Worm (Caenorhabditis elegans) whole organism, L1 larva: Measurements from ENCODE around the gene C45G9.5.
A peak's percentile ranks its signal among the peaks of the same experiment; 100 is the strongest.

Experiments used
- C04F5.9 ChIP-seq: sonication (generic microtip); optimal IDR thresholded peaks from 2 replicates; lab custom pipeline; 2016; ENCODE audit warnings: missing genetic modification characterization, missing compliant biosample characterization
- aha-1 ChIP-seq: fragments of 150-350 bp; optimal IDR thresholded peaks from 2 replicates; lab custom pipeline; 2014; ENCODE audit warnings: missing biosample characterization, missing genetic modification characterization
- aly-2 ChIP-seq: fragments of 150-350 bp; optimal IDR thresholded peaks from 2 replicates; lab custom pipeline; 2014; ENCODE audit warnings: missing biosample characterization, missing genetic modification characterization
- ama-1 ChIP-seq: fragments of 150-350 bp; optimal IDR thresholded peaks from 2 replicates; lab custom pipeline; 2014
- ceh-8 ChIP-seq: fragments of 200-800 bp; sonication (Bioruptor generic); optimal IDR thresholded peaks from 2 replicates; lab custom pipeline; 2018; ENCODE audit warnings: mild to moderate bottlenecking, missing genetic modification characterization, moderate library complexity, missing compliant biosample characterization
- ceh-82 ChIP-seq, 3 experiments: fragments of 150-350 bp in 1 of 3; sonication (generic microtip) in 2 of 3; optimal IDR thresholded peaks; 2 replicates each; lab custom pipeline; 2014 to 2017; ENCODE audit warnings: missing biosample characterization in 3 of 3, missing genetic modification characterization in 3 of 3
- ceh-88 ChIP-seq: fragments of 200-800 bp; sonication (Bioruptor generic); IDR thresholded peaks from 2 replicates; pipeline ENCODE4 v1.3.6; 2022; ENCODE audit warnings: missing genetic modification characterization, missing compliant biosample characterization
- ces-1 ChIP-seq: fragments of 150-350 bp; optimal IDR thresholded peaks from 2 replicates; lab custom pipeline; 2014; ENCODE audit warnings: missing biosample characterization, missing genetic modification reagents, missing genetic modification characterization
- dsc-1 ChIP-seq: sonication (generic microtip); optimal IDR thresholded peaks from 2 replicates; lab custom pipeline; 2016; ENCODE audit warnings: mild to moderate bottlenecking, missing genetic modification characterization, missing compliant biosample characterization
- efl-1 ChIP-seq, 4 experiments: fragments of 150-350 bp; optimal IDR thresholded peaks in 3 of 4; peaks in 1 of 4; 1 replicate in 1 of 4; 2 replicates in 3 of 4; lab custom pipeline; 2014; ENCODE audit warnings: missing biosample characterization in 2 of 4, missing genetic modification characterization in 2 of 4, missing genetic modification reagents in 2 of 4
- efl-3 ChIP-seq: fragments of 200-800 bp; sonication (Bioruptor generic); optimal IDR thresholded peaks from 2 replicates; lab custom pipeline; 2018; ENCODE audit warnings: mild to moderate bottlenecking, missing genetic modification characterization, missing compliant biosample characterization
- egl-13 ChIP-seq: sonication (generic microtip); optimal IDR thresholded peaks from 2 replicates; lab custom pipeline; 2016; ENCODE audit warnings: missing genotype, missing genetic modification reagents, missing genetic modification characterization, missing compliant biosample characterization
- elt-2 ChIP-seq: sonication (generic microtip); optimal IDR thresholded peaks from 2 replicates; lab custom pipeline; 2016; ENCODE audit warnings: missing genetic modification characterization, mild to moderate bottlenecking, inconsistent platforms, missing compliant biosample characterization, missing genetic modification reagents
- elt-3 ChIP-seq, 6 experiments: fragments of 150-350 bp in 1 of 6; sonication (generic microtip); optimal IDR thresholded peaks; 2 replicates each; lab custom pipeline; 2017 to 2018; ENCODE audit warnings: missing biosample characterization in 6 of 6, missing genetic modification characterization in 6 of 6, inconsistent platforms in 1 of 6
- ets-5 ChIP-seq: fragments of 200-800 bp; sonication (Bioruptor generic); IDR thresholded peaks from 2 replicates; pipeline ENCODE4 v1.3.6; 2022; ENCODE audit warnings: missing genetic modification characterization, missing compliant biosample characterization
- fos-1 ChIP-seq: fragments of 150-350 bp; optimal IDR thresholded peaks from 2 replicates; lab custom pipeline; 2014; ENCODE audit warnings: missing biosample characterization, missing genetic modification characterization
- grh-1 ChIP-seq: fragments of 200-800 bp; sonication (Bioruptor generic); IDR thresholded peaks from 2 replicates; pipeline ENCODE4 v1.3.6; 2022; ENCODE audit warnings: missing genetic modification reagents, missing genetic modification characterization, missing compliant biosample characterization
- hpl-2 ChIP-seq: fragments of 150-350 bp; optimal IDR thresholded peaks from 2 replicates; lab custom pipeline; 2014; ENCODE audit warnings: missing biosample characterization, missing genetic modification reagents, missing genetic modification characterization
- lin-14 ChIP-seq: fragments of 200-800 bp; sonication (Bioruptor generic); optimal IDR thresholded peaks from 2 replicates; lab custom pipeline; 2018; ENCODE audit warnings: mild to moderate bottlenecking, missing genetic modification characterization, moderate library complexity, missing compliant biosample characterization
- lin-15B ChIP-seq: fragments of 150-350 bp; sonication (generic microtip); optimal IDR thresholded peaks from 3 replicates; lab custom pipeline; 2014; ENCODE audit warnings: missing biosample characterization, missing genetic modification characterization
- lin-35 ChIP-seq, 2 experiments: fragments of 150-350 bp; optimal IDR thresholded peaks; 2 replicates each; lab custom pipeline; 2014; ENCODE audit warnings: missing biosample characterization in 2 of 2, missing genetic modification characterization in 2 of 2, missing genetic modification reagents in 2 of 2
- lir-3 ChIP-seq: sonication (generic microtip); optimal IDR thresholded peaks from 2 replicates; lab custom pipeline; 2016; ENCODE audit warnings: mild to moderate bottlenecking, missing genetic modification characterization, moderate library complexity, missing compliant biosample characterization; ENCODE audit not compliant: poor library complexity
- mdl-1 ChIP-seq, 2 experiments: fragments of 150-350 bp; optimal IDR thresholded peaks; 2 replicates each; lab custom pipeline; 2014 to 2017; ENCODE audit warnings: missing biosample characterization in 2 of 2, missing genetic modification characterization in 2 of 2, inconsistent platforms in 1 of 2
- mep-1 ChIP-seq: fragments of 150-350 bp; optimal IDR thresholded peaks from 2 replicates; lab custom pipeline; 2014; ENCODE audit warnings: missing biosample characterization, missing genetic modification characterization
- nhr-20 ChIP-seq: sonication (generic microtip); optimal IDR thresholded peaks from 2 replicates; lab custom pipeline; 2016; ENCODE audit warnings: mild to moderate bottlenecking, missing genetic modification characterization, missing compliant biosample characterization
- nhr-47 ChIP-seq: sonication (generic microtip); optimal IDR thresholded peaks from 2 replicates; lab custom pipeline; 2016; ENCODE audit warnings: mild to moderate bottlenecking, missing genetic modification characterization, moderate library complexity, missing compliant biosample characterization
- nhr-77 ChIP-seq: fragments of 150-350 bp; optimal IDR thresholded peaks from 2 replicates; lab custom pipeline; 2014; ENCODE audit warnings: missing biosample characterization, missing genetic modification characterization
- nhr-85 ChIP-seq: sonication (generic microtip); peaks from one replicate; lab custom pipeline; 2016; ENCODE audit warnings: missing genetic modification characterization, inconsistent platforms, missing compliant biosample characterization
- pax-3 ChIP-seq: fragments of 200-800 bp; sonication (Bioruptor generic); optimal IDR thresholded peaks from 2 replicates; lab custom pipeline; 2018; ENCODE audit warnings: mild to moderate bottlenecking, missing genetic modification characterization, moderate library complexity, missing compliant biosample characterization
- pqm-1 ChIP-seq: sonication (generic microtip); optimal IDR thresholded peaks from 3 replicates; lab custom pipeline; 2017; ENCODE audit warnings: missing biosample characterization, missing genetic modification characterization
- rnt-1 ChIP-seq: sonication (generic microtip); optimal IDR thresholded peaks from 2 replicates; lab custom pipeline; 2016; ENCODE audit warnings: mild to moderate bottlenecking, missing genetic modification characterization, moderate library complexity, missing compliant biosample characterization
- skn-1 ChIP-seq: fragments of 150-350 bp; optimal IDR thresholded peaks from 2 replicates; lab custom pipeline; 2014; ENCODE audit warnings: missing biosample characterization, missing genetic modification characterization
- snpc-4 ChIP-seq: fragments of 150-350 bp; optimal IDR thresholded peaks from 2 replicates; lab custom pipeline; 2014; ENCODE audit warnings: missing biosample characterization, missing genetic modification characterization
- snu-23 ChIP-seq: sonication (generic microtip); optimal IDR thresholded peaks from 2 replicates; lab custom pipeline; 2016; ENCODE audit warnings: missing genetic modification characterization, missing compliant biosample characterization
- sox-4 ChIP-seq: sonication (generic microtip); optimal IDR thresholded peaks from 2 replicates; lab custom pipeline; 2016; ENCODE audit warnings: missing genetic modification characterization, missing compliant biosample characterization
- sup-37 ChIP-seq: fragments of 200-800 bp; sonication (Bioruptor generic); optimal IDR thresholded peaks from 2 replicates; lab custom pipeline; 2018; ENCODE audit warnings: mild to moderate bottlenecking, missing genetic modification characterization, missing compliant biosample characterization
- swsn-7 ChIP-seq: sonication (generic microtip); optimal IDR thresholded peaks from 2 replicates; lab custom pipeline; 2016; ENCODE audit warnings: missing genetic modification characterization, missing compliant biosample characterization
- tbx-2 ChIP-seq: sonication (generic microtip); optimal IDR thresholded peaks from 2 replicates; lab custom pipeline; 2016; ENCODE audit warnings: missing genetic modification characterization, missing compliant biosample characterization
- unc-130 ChIP-seq: fragments of 150-350 bp; optimal IDR thresholded peaks from 2 replicates; lab custom pipeline; 2017; ENCODE audit warnings: missing biosample characterization, missing genetic modification characterization, inconsistent platforms
- unc-62 ChIP-seq: fragments of 150-350 bp; optimal IDR thresholded peaks from 2 replicates; lab custom pipeline; 2014; ENCODE audit warnings: missing biosample characterization, missing genetic modification reagents, missing genetic modification characterization
- xbp-1 ChIP-seq: sonication (generic microtip); optimal IDR thresholded peaks from 2 replicates; lab custom pipeline; 2016; ENCODE audit warnings: missing genetic modification characterization, missing compliant biosample characterization
- ztf-11 ChIP-seq, 2 experiments: sonication (generic microtip); optimal IDR thresholded peaks; 2 replicates each; lab custom pipeline; 2016 to 2017; ENCODE audit warnings: missing genetic modification characterization in 2 of 2, missing biosample characterization in 1 of 2, missing compliant biosample characterization in 1 of 2
- ztf-4 ChIP-seq: fragments of 150-350 bp; optimal IDR thresholded peaks from 2 replicates; lab custom pipeline; 2014; ENCODE audit warnings: missing biosample characterization, missing genetic modification characterization

The C45G9.5 gene

DNA sequence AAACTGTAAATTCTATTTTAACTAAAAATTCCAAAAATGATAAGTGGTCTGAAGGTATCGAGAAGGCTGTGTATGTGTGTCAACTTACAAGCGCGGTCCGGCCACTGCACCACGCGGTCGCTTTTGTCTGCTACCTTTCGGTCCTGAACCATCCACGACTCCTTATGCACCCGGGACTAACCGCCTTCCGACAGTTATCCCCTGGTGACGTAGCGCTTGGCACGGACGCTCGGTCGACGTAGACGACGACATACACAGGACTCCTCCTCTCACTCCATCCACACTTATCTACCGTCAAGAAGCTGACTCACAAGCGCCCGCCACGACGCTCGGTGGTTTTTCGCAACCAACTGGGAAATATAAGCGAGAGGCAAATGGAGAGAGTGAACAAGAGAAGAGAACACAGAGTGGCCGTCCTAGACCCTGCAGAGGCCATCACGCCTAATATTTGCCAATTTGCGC is 16.5 kb upstream of the C45G9.5 start (continued):
- TF ChIP-seq xbp-1 (tag; lab: Kevin White, UChicago) (peak; percentile 66), aly-2 (peak; percentile 64), ceh-82 (tag; optimal IDR thresholded peaks at IDR 0.05; lab: Kevin White, UChicago) (peak in 2 of 3 experiments; percentile 5 to 32), efl-3 (GFP tag; lab: Kevin White, UChicago) (peak; percentile 33), ceh-88 (GFP tag; lab: Robert Waterston, UW) (peak; percentile 58), fos-1 (tag; lab: Kevin White, UChicago) (peak; percentile 41), ztf-4 (tag; lab: Kevin White, UChicago) (peak; percentile 28), grh-1 (GFP tag; lab: Robert Waterston, UW) (0 out of 2 replicates have a peak, but pooled peaks have one; percentile 35), mep-1 (tag; lab: Kevin White, UChicago) (peak; percentile 67), snpc-4 (tag; lab: Kevin White, UChicago) (peak; percentile 25), dsc-1 (peak; percentile 80), ztf-11 (tag; optimal IDR thresholded peaks at IDR 0.05; lab: Kevin White, UChicago) (peak in 1 of 2 experiments; percentile 71), efl-1 (optimal IDR thresholded peaks at IDR 0.05; lab: Kevin White, UChicago) (peak; percentile 46 to 47), efl-1 (GFP tag; optimal IDR thresholded peaks at IDR 0.05 in 1 of 2; lab: Kevin White, UChicago) (peak; percentile 29 to 95), nhr-47 (tag; lab: Kevin White, UChicago) (peak; percentile 89), elt-3 (tag; optimal IDR thresholded peaks at IDR 0.05; lab: Kevin White, UChicago) (peak in 1 of 6 experiments; percentile 16), mdl-1 (tag; optimal IDR thresholded peaks at IDR 0.05; lab: Kevin White, UChicago) (peak in 1 of 2 experiments; percentile 33), swsn-7 (tag; lab: Kevin White, UChicago) (peak; percentile 79), elt-2 (tag; lab: Kevin White, UChicago) (peak; percentile 57), C04F5.9 (tag; lab: Kevin White, UChicago) (peak; percentile 15), lir-3 (peak; percentile 55), snu-23 (peak; percentile 73), tbx-2 (tag; lab: Kevin White, UChicago) (peak; percentile 71), egl-13 (peak; percentile 70), nhr-77 (peak; percentile 67), rnt-1 (tag; lab: Kevin White, UChicago) (peak; percentile 58)

- TF ChIP-seq pqm-1 (tag; lab: Kevin White, UChicago) (no peak), tbx-2 (tag; lab: Kevin White, UChicago) (no peak), ets-5 (GFP tag; lab: Robert Waterston, UW) (no peak), ceh-8 (no peak), ces-1 (no peak), nhr-85 (tag; lab: Kevin White, UChicago) (no peak), skn-1 (no peak), unc-130 (tag; lab: Kevin White, UChicago) (no peak), lir-3 (no peak)
These were observed 11.8 kb upstream of the C45G9.5 start, which contains the start of gene C45G9.6 for ce11 chrIII:5036158-5036557. Gene C45G9.6 (plus strand): TSS chrIII:5036458.

ce11 chrIII:5042112-5042511 is 5.8 kb upstream of the C45G9.5 start, which contains the start of gene nlp-43:
Gene nlp-43 (plus strand): TSS chrIII:5042412.
- no peak for TF ChIP-seq ceh-88 (GFP tag; lab: Robert Waterston, UW)
- no peak for TF ChIP-seq unc-62 (GFP tag; lab: Kevin White, UChicago)
- no peak for TF ChIP-seq lin-35 (GFP tag; optimal IDR thresholded peaks at IDR 0.05; lab: Kevin White, UChicago)
- no peak for TF ChIP-seq xbp-1 (tag; lab: Kevin White, UChicago)
- TF ChIP-seq lin-15B = no peak
- no peak for TF ChIP-seq lin-14 (GFP tag; lab: Kevin White, UChicago)
- TF ChIP-seq sup-37 (GFP tag; lab: Kevin White, UChicago) = no peak
- TF ChIP-seq pax-3 = no peak
- TF ChIP-seq hpl-2 = no peak
- no peak for TF ChIP-seq efl-3 (GFP tag; lab: Kevin White, UChicago)
- no peak for TF ChIP-seq sox-4 (tag; lab: Kevin White, UChicago)
- no peak for TF ChIP-seq nhr-20 (tag; lab: Kevin White, UChicago)
- no peak for TF ChIP-seq aha-1 (tag; lab: Kevin White, UChicago)
- no peak for TF ChIP-seq lir-3
- TF ChIP-seq mdl-1 (tag; optimal IDR thresholded peaks at IDR 0.05; lab: Kevin White, UChicago) = no peak
- TF ChIP-seq fos-1 (tag; lab: Kevin White, UChicago) = no peak
- TF ChIP-seq ama-1 = no peak
